Fruit fly (Drosophila melanogaster) S2 (cell line): ENCODE data around the gene Cpr76Ba.

Source experiments
- CG8478 ChIP-seq: fragments of >200 bp; optimal IDR thresholded peaks from 2 replicates; lab custom pipeline; 2018
- CTCF ChIP-seq, 2 experiments: fragments of >200 bp; optimal IDR thresholded peaks; 2 replicates each; lab custom pipeline; 2018

- TF ChIP-seq CTCF (optimal IDR thresholded peaks at IDR 0.05; lab: Kevin White, UChicago) (peak; percentile 90 to 96), CG8478 (lab: Kevin White, UChicago) (no peak)
Measured at dm6 chr3L:19516547-19516946, 1.6 kb downstream of the Cpr76Ba start.
